Worm (Caenorhabditis elegans) whole organism, midembryonic: ENCODE measurements around the gene E03H12.5.
A peak's percentile ranks its signal among the peaks of the same experiment; 100 is the strongest.
"Not testable (repeated sequence)": the region's sequence is repeated elsewhere in the genome, so short reads cannot be mapped to it uniquely, and the experiment has no call there.

ENCODE experiments used
- T22C8.4 ChIP-seq: fragments of 200-800 bp; sonication (Bioruptor generic); IDR thresholded peaks from 2 replicates; pipeline ENCODE4 v1.3.6; 2022; ENCODE audit warnings: missing genetic modification characterization, missing compliant biosample characterization
- cog-1 ChIP-seq: sonication (generic microtip); optimal IDR thresholded peaks from 2 replicates; lab custom pipeline; 2016; ENCODE audit warnings: missing genetic modification characterization, missing compliant biosample characterization
- flt-1 ChIP-seq: fragments of 200-800 bp; sonication (Bioruptor generic); IDR thresholded peaks from 2 replicates; pipeline ENCODE4 v1.3.6; 2022; ENCODE audit warnings: missing genetic modification characterization, missing compliant biosample characterization
- klf-2 ChIP-seq: fragments of 200-800 bp; sonication (Bioruptor generic); conservative IDR thresholded peaks from 2 replicates; pipeline ENCODE4 v1.3.6; 2022; ENCODE audit warnings: missing genetic modification reagents, missing genetic modification characterization, missing compliant biosample characterization
- med-1 ChIP-seq: sonication (generic microtip); optimal IDR thresholded peaks from 2 replicates; lab custom pipeline; 2017; ENCODE audit warnings: missing genetic modification characterization, mild to moderate bottlenecking, missing compliant biosample characterization, antibody characterized with exemption, missing genetic modification reagents; ENCODE audit not compliant: insufficient read depth
- ref-1 ChIP-seq: fragments of 200-800 bp; sonication (Bioruptor generic); conservative IDR thresholded peaks from 2 replicates; pipeline ENCODE4 v1.3.6; 2022; ENCODE audit warnings: missing genetic modification reagents, missing genetic modification characterization, missing compliant biosample characterization
- tab-1 ChIP-seq: fragments of 200-800 bp; sonication (Bioruptor generic); IDR thresholded peaks from 2 replicates; pipeline ENCODE4 v1.3.6; 2022; ENCODE audit warnings: missing genetic modification characterization, missing compliant biosample characterization
- ztf-23 ChIP-seq: fragments of 200-800 bp; sonication (Bioruptor generic); IDR thresholded peaks from 2 replicates; pipeline ENCODE4 v1.3.6; 2022; ENCODE audit warnings: missing genetic modification reagents, missing genetic modification characterization, missing compliant biosample characterization
- ztf-29 ChIP-seq: fragments of 200-800 bp; sonication (Bioruptor generic); IDR thresholded peaks from 2 replicates; pipeline ENCODE4 v1.3.6; 2022; ENCODE audit warnings: missing genetic modification reagents, missing genetic modification characterization, missing compliant biosample characterization

E03H12.5 gene

DNA sequence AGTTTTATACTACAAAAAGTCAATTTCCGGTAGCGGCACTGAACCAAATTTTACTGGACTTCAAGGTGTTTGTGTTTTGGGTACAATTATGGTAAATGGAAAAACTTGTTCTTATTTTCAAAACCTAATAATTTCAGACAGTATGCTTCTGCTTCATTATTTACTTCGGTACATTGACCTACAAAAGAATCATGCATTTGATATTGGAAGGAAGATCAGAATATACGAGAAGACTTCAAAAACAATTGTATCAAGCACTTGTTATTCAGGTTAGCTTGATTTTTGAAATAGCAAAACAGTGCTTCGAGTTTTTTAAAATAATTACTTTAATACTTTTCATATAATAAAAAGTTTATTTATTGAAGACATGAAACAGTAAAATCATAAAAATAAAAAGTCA is 16.1 kb downstream of the E03H12.5 start:
- TF ChIP-seq cog-1 (no peak), med-1 (GFP tag; lab: Kevin White, UChicago) (no peak), klf-2 (GFP tag; lab: Robert Waterston, UW) (no peak), ztf-23 (GFP tag; lab: Robert Waterston, UW) (no peak), T22C8.4 (GFP tag; lab: Robert Waterston, UW) (no peak), ztf-29 (GFP tag; lab: Robert Waterston, UW) (no peak), flt-1 (no peak), ref-1 (GFP tag; lab: Robert Waterston, UW) (no peak)

DNA sequence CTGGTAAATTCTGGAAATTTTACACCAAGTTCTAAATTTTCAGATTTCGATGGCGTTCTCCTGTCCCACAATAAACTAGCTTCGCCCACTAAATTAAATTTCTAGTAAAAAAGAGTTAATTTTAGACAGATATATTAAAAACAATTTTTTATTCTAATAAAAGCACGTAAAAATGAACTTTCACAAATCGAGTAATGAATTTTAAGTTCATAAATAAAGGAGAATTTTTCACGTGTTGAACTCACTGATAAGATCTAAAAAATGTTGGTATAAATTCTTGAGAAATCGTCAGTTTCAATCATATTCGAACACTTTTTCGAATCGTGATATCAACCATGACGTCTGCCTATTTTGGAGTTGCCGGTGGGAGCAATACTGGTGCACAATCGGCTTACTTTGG is 18.8 kb downstream of the E03H12.5 start, which contains the start of gene ssq-2:
ssq-2 (plus strand) TSS at position 301 of the 400 bp plus-strand sequence.
- TF ChIP-seq flt-1 (no peak), cog-1 (no peak), ref-1 (GFP tag; lab: Robert Waterston, UW) (no peak), ztf-29 (GFP tag; lab: Robert Waterston, UW) (no peak), T22C8.4 (GFP tag; lab: Robert Waterston, UW) (no peak), klf-2 (GFP tag; lab: Robert Waterston, UW) (no peak), ztf-23 (GFP tag; lab: Robert Waterston, UW) (no peak), med-1 (GFP tag; lab: Kevin White, UChicago) (no peak), tab-1 (no peak)

DNA sequence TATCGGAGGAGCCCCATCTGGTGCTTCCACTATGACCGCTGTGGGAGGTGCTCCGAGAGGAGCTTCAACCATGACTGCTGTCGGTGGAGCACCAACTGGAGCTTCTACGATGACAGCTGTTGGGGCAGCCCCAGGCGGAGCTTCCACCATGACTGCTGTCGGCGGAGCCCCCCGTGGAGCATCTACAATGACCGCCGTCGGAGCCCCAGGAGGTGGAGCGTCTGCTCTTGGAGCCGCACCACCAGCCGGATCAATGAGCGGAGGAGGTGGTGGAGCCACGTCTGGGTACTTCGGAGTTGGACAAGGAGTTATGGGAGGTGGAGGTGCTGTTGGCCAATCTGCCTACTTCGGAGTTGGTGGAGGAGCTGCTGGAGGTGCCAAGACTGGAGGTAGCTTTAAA is 19.9 kb downstream of the E03H12.5 start:
- TF ChIP-seq ztf-29 (GFP tag; lab: Robert Waterston, UW) (no peak), flt-1 (no peak), tab-1 (no peak), med-1 (GFP tag; lab: Kevin White, UChicago) (no peak), cog-1 (no peak), ztf-23 (GFP tag; lab: Robert Waterston, UW) (no peak), ref-1 (GFP tag; lab: Robert Waterston, UW) (no peak), T22C8.4 (GFP tag; lab: Robert Waterston, UW) (no peak), klf-2 (GFP tag; lab: Robert Waterston, UW) (no peak)

DNA sequence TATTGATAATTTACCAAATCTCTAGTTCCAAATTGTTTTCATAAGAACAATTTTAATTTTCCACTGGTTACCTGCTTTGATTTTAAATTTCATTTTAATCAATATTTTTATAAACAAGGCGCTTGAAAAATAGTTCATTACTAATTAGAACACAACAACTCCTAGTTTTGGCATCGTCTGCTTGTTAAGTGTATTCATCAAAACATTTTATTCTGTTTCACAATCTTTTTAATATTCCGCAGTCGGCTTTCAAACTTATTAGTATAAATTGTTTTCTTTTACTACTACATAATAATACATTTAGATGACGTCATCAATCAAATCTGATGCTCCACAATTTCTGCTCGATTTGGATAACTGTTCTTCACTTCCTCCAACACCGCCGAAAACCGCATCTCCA is 25.4 kb downstream of the E03H12.5 start, which contains the start of gene pes-1:
pes-1 (plus strand) TSS at position 301 of the 400 bp plus-strand sequence.
- TF ChIP-seq cog-1 (no peak), tab-1 (no peak), med-1 (GFP tag; lab: Kevin White, UChicago) (no peak), flt-1 (no peak), ztf-29 (GFP tag; lab: Robert Waterston, UW) (no peak), klf-2 (GFP tag; lab: Robert Waterston, UW) (no peak), ref-1 (GFP tag; lab: Robert Waterston, UW) (no peak), ztf-23 (GFP tag; lab: Robert Waterston, UW) (no peak), T22C8.4 (GFP tag; lab: Robert Waterston, UW) (no peak)

DNA sequence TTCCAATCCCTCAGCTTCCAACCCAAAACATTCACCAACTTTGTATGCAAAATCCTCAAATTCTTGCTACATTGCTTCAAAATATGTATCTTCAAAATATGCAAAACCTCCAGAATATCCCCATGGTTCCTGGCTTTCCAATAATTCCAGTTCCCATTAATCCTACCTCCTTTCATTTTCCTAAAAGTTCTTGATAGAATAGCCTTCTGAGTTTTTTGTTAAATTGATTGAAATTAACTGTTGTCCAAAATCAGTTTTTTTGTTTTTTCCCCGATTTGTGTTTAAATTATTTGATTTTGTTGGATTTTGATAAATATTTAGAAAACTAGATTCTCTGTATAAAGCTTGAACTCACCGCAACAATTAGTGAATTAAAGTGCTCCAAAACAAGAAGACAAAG is 28.1 kb downstream of the E03H12.5 start:
- TF ChIP-seq flt-1 (no peak), med-1 (GFP tag; lab: Kevin White, UChicago) (no peak), ztf-29 (GFP tag; lab: Robert Waterston, UW) (no peak), ztf-23 (GFP tag; lab: Robert Waterston, UW) (no peak), klf-2 (GFP tag; lab: Robert Waterston, UW) (no peak), tab-1 (no peak), T22C8.4 (GFP tag; lab: Robert Waterston, UW) (no peak), ref-1 (GFP tag; lab: Robert Waterston, UW) (no peak), cog-1 (no peak)

DNA sequence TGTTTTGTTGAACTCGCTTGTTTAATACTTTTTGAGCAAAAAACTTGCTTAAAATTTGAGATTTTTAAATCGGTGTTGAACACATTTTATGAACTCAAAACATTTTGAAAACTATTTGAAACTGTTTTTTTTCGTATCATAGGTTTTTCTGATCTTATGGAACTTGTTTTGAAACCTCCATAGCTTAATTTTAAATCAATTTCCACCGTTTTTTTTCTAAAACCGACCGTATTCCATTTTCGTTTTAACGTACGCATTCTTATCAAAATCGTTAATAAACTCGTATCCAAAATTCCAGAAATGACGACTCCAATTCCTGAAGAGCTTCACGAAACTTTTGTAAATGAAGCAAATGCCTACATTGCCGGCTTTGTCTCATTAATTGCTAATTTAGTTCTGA is 31.4 kb downstream of the E03H12.5 start, which contains the start of gene srm-2:
srm-2 (plus strand) TSS at position 301 of the 400 bp plus-strand sequence.
- no peak for TF ChIP-seq ref-1 (GFP tag; lab: Robert Waterston, UW)
- no peak for TF ChIP-seq med-1 (GFP tag; lab: Kevin White, UChicago)
- TF ChIP-seq flt-1: no peak
- no peak for TF ChIP-seq klf-2 (GFP tag; lab: Robert Waterston, UW)
- TF ChIP-seq tab-1: no peak
- no peak for TF ChIP-seq ztf-29 (GFP tag; lab: Robert Waterston, UW)
- TF ChIP-seq ztf-23 (GFP tag; lab: Robert Waterston, UW): no peak
- no peak for TF ChIP-seq T22C8.4 (GFP tag; lab: Robert Waterston, UW)

DNA sequence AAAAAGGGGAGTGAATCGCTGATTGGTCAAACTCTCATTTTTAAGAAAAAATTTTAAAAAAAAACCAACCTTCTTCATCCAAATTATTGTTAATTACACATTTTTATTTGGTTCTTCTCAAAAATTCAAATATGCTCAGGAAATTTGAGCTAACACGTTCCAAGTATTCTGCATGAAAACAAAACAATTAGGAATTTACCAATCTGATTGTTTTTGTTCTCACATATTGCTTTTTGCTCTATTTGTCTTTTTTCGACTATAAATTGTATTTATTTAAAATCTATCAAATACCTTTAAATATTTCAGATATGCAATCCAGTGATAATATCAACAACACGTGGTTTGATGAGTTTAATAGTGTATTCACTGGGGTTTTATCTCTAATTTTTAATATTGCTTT is 35.2 kb downstream of the E03H12.5 start, which contains the start of gene srm-1:
srm-1 (plus strand) TSS at position 301 of the 400 bp plus-strand sequence.
- no peak for TF ChIP-seq ztf-29 (GFP tag; lab: Robert Waterston, UW)
- no peak for TF ChIP-seq flt-1
- no peak for TF ChIP-seq ztf-23 (GFP tag; lab: Robert Waterston, UW)

DNA sequence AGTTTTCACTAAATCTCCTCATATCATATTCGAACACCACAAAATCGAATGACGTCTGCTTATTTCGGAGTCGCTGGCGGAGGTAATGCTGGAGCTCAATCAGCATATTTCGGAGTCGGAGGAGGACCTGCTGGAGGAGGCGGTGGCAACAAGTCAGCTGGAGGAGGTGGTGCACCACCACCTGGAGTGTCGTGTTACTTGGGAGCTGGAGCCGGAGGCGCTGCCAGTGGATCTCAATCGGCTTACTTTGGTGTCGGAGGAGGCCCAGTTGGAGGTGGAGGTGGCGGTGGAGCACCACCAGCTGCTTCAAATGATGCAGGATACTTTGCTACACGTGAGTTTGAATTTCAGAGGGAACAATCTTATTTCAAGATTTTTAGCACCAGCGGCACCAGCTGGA is 39.4 kb downstream of the E03H12.5 start, which contains the start of gene ssq-4:
ssq-4 (plus strand) TSS at position 19 of the 400 bp plus-strand sequence.
- not testable (repeated sequence) for TF ChIP-seq tab-1; ztf-23 (GFP tag; lab: Robert Waterston, UW); med-1 (GFP tag; lab: Kevin White, UChicago)

DNA sequence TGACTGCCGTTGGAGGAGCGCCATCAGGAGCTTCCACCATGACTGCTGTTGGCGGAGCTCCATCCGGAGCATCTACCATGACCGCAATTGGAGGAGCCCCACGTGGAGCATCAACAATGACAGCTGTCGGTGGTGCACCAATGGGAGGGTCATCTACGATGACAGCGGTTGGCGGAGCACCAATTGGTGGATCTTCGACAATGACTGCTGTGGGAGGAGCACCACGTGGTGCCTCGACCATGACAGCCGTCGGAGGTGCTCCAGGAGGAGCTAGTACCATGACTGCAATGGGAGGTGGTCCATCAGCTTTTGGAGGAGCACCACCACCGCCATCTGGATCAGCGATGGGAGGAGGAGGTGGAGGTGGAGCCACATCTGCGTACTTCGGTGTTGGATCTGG is 40.0 kb downstream of the E03H12.5 start, which contains the start of gene T28H11.7:
T28H11.7 (minus strand) TSS at position 101 of the 400 bp plus-strand sequence.
- TF ChIP-seq tab-1: 0 out of 2 replicates have a peak, but pooled peaks have one; percentile 9

DNA sequence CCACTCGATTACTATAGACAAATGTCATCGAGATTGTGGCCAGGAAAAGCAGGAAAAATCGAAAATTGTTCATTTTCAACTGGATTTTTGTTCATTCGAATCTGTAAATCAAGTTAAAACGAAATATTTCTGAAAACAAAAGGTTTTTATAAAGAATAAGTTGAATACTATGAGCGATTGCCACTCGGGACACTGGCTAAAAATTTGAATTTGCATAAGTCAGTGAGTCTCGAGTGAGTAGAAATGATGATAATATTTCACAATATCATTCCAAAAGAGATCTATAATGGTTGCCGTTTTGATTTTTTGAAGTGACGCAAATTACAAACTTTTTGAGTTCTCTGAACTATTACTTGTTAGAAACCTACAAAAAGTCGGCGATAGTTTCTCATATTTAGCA is 43.5 kb downstream of the E03H12.5 start, which contains the start of gene T28H11.8:
T28H11.8 (minus strand) TSS at position 101 of the 400 bp plus-strand sequence.
- TF ChIP-seq T22C8.4 (GFP tag; lab: Robert Waterston, UW): no peak
- TF ChIP-seq ztf-23 (GFP tag; lab: Robert Waterston, UW): no peak
- no peak for TF ChIP-seq cog-1
- no peak for TF ChIP-seq med-1 (GFP tag; lab: Kevin White, UChicago)
- no peak for TF ChIP-seq flt-1
- no peak for TF ChIP-seq klf-2 (GFP tag; lab: Robert Waterston, UW)
